Worm (Caenorhabditis elegans) whole organism, mixed stage, embryonic: Measurements from ENCODE around the gene T22F7.3.

Experiments used
- ces-1 ChIP-seq: fragments of 150-350 bp; optimal IDR thresholded peaks from 2 replicates; lab custom pipeline; 2014; ENCODE audit warnings: missing biosample characterization, missing genetic modification reagents, missing genetic modification characterization
- cnd-1 ChIP-seq: fragments of 200-800 bp; sonication (Bioruptor generic); optimal IDR thresholded peaks from 2 replicates; lab custom pipeline; 2018; ENCODE audit warnings: mild to moderate bottlenecking, missing genetic modification characterization, missing compliant biosample characterization
- elt-1 ChIP-seq: sonication (generic microtip); optimal IDR thresholded peaks from 2 replicates; lab custom pipeline; 2017; ENCODE audit warnings: missing genetic modification characterization, mild to moderate bottlenecking, missing compliant biosample characterization, antibody characterized with exemption, moderate library complexity, borderline replicate concordance; ENCODE audit not compliant: insufficient read depth
- elt-3 ChIP-seq: fragments of 150-350 bp; optimal IDR thresholded peaks from 2 replicates; lab custom pipeline; 2014; ENCODE audit warnings: missing biosample characterization, missing genetic modification characterization
- mab-5 ChIP-seq: fragments of 150-350 bp; optimal IDR thresholded peaks from 2 replicates; lab custom pipeline; 2014; ENCODE audit warnings: missing biosample characterization, missing genetic modification characterization
- nhr-237 ChIP-seq: fragments of 150-350 bp; optimal IDR thresholded peaks from 2 replicates; lab custom pipeline; 2014; ENCODE audit warnings: missing biosample characterization, missing genetic modification characterization
- pha-4 ChIP-seq: fragments of 150-350 bp; optimal IDR thresholded peaks from 2 replicates; lab custom pipeline; 2018; ENCODE audit warnings: missing biosample characterization, missing genetic modification reagents, missing genetic modification characterization
- snpc-4 ChIP-seq: fragments of 150-350 bp; optimal IDR thresholded peaks from 2 replicates; lab custom pipeline; 2014; ENCODE audit warnings: missing biosample characterization, missing genetic modification characterization
- tbx-8 ChIP-seq: fragments of 200-800 bp; sonication (Bioruptor generic); optimal IDR thresholded peaks from 2 replicates; lab custom pipeline; 2018; ENCODE audit warnings: mild to moderate bottlenecking, missing genetic modification characterization, moderate library complexity, missing compliant biosample characterization
- unc-39 ChIP-seq: fragments of 150-350 bp; optimal IDR thresholded peaks from 2 replicates; lab custom pipeline; 2014; ENCODE audit warnings: missing biosample characterization, missing genetic modification characterization
- ztf-11 ChIP-seq: fragments of 150-350 bp; optimal IDR thresholded peaks from 2 replicates; lab custom pipeline; 2014; ENCODE audit warnings: missing biosample characterization, missing genetic modification characterization

ce11 chrIII:509045-509444 lies 14.8 kb downstream of the T22F7.3 start:
- TF ChIP-seq mab-5 = no peak
- no peak for TF ChIP-seq ztf-11
- no peak for TF ChIP-seq elt-3 (tag; lab: Kevin White, UChicago)
- no peak for TF ChIP-seq snpc-4 (tag; lab: Kevin White, UChicago)
- TF ChIP-seq unc-39 (tag; lab: Kevin White, UChicago) = no peak
- TF ChIP-seq nhr-237 (tag; lab: Kevin White, UChicago) = no peak
- no peak for TF ChIP-seq elt-1 (tag; lab: Kevin White, UChicago)
- TF ChIP-seq tbx-8 = no peak
- no peak for TF ChIP-seq pha-4 (tag; lab: Kevin White, UChicago)
- no peak for TF ChIP-seq cnd-1 (tag; lab: Kevin White, UChicago)
- TF ChIP-seq ces-1 (GFP tag; lab: Kevin White, UChicago) = no peak
